Worm (Caenorhabditis elegans) whole organism, young adult: ENCODE measurements around the gene npl-4.1.
A peak's percentile ranks its signal among the peaks of the same experiment; 100 is the strongest.

Experiments
- B0019.2 ChIP-seq: fragments of 200-800 bp; sonication (Bioruptor generic); conservative IDR thresholded peaks from 2 replicates; pipeline ENCODE4 v1.3.6; 2022; ENCODE audit warnings: missing genetic modification reagents, missing genetic modification characterization, missing compliant biosample characterization
- B0261.1 ChIP-seq: sonication (generic microtip); optimal IDR thresholded peaks from 2 replicates; lab custom pipeline; 2016; ENCODE audit warnings: mild to moderate bottlenecking, missing genetic modification characterization, moderate library complexity, missing compliant biosample characterization
- C06A6.2 ChIP-seq: fragments of 200-800 bp; sonication (Bioruptor generic); conservative IDR thresholded peaks from 2 replicates; pipeline ENCODE4 v1.3.6; 2022; ENCODE audit warnings: missing genetic modification characterization, missing compliant biosample characterization
- C17E4.6 ChIP-seq: fragments of 200-800 bp; sonication (Bioruptor generic); IDR thresholded peaks from 2 replicates; pipeline ENCODE4 v1.3.6; 2022; ENCODE audit warnings: missing genetic modification reagents, missing genetic modification characterization, missing compliant biosample characterization
- D2030.7 ChIP-seq: fragments of 200-800 bp; sonication (Bioruptor generic); IDR thresholded peaks from 2 replicates; pipeline ENCODE4 v1.3.6; 2022; ENCODE audit warnings: missing genetic modification reagents, missing genetic modification characterization, missing compliant biosample characterization
- F23B12.7 ChIP-seq: sonication (generic microtip); optimal IDR thresholded peaks from 2 replicates; lab custom pipeline; 2017; ENCODE audit warnings: missing genetic modification characterization, mild to moderate bottlenecking, missing compliant biosample characterization, antibody characterized with exemption, moderate library complexity; ENCODE audit not compliant: insufficient read depth
- F33H1.4 ChIP-seq: fragments of 200-800 bp; sonication (Bioruptor generic); IDR thresholded peaks from 2 replicates; pipeline ENCODE4 v1.3.6; 2022; ENCODE audit warnings: missing genetic modification reagents, missing genetic modification characterization, missing compliant biosample characterization
- F37B4.10 ChIP-seq: fragments of 200-800 bp; sonication (Bioruptor generic); IDR thresholded peaks from 2 replicates; pipeline ENCODE4 v1.3.6; 2022; ENCODE audit warnings: missing genetic modification characterization, missing compliant biosample characterization
- F49E8.2 ChIP-seq: sonication (generic microtip); optimal IDR thresholded peaks from 3 replicates; lab custom pipeline; 2017; ENCODE audit warnings: missing genetic modification characterization, mild to moderate bottlenecking, missing compliant biosample characterization, antibody characterized with exemption, moderate library complexity; ENCODE audit not compliant: insufficient read depth
- K12H6.12 ChIP-seq: fragments of 200-800 bp; sonication (Bioruptor generic); optimal IDR thresholded peaks from 2 replicates; lab custom pipeline; 2018; ENCODE audit warnings: mild to moderate bottlenecking, missing genetic modification characterization, missing compliant biosample characterization
- T07F8.4 ChIP-seq: sonication (generic microtip); optimal IDR thresholded peaks from 2 replicates; lab custom pipeline; 2016; ENCODE audit warnings: mild to moderate bottlenecking, missing genetic modification characterization, moderate library complexity, missing compliant biosample characterization
- Y56A3A.18 ChIP-seq: fragments of 200-800 bp; sonication (Bioruptor generic); IDR thresholded peaks from 2 replicates; pipeline ENCODE4 v1.3.6; 2022; ENCODE audit warnings: missing genetic modification reagents, missing genetic modification characterization, missing compliant biosample characterization
- ama-1 ChIP-seq, 3 experiments: fragments of 150-350 bp in 1 of 3; sonication (generic microtip) in 2 of 3; optimal IDR thresholded peaks; 2 replicates each; lab custom pipeline; 2014 to 2018; ENCODE audit warnings: missing biosample characterization in 2 of 3, missing genetic modification characterization in 2 of 3, missing genetic modification reagents in 2 of 3
- aptf-2 ChIP-seq: fragments of 200-800 bp; sonication (Bioruptor generic); conservative IDR thresholded peaks from 2 replicates; pipeline ENCODE4 v1.3.6; 2022; ENCODE audit warnings: missing genetic modification reagents, missing genetic modification characterization, missing compliant biosample characterization
- aptf-3 ChIP-seq: fragments of 200-800 bp; sonication (Bioruptor generic); IDR thresholded peaks from 2 replicates; pipeline ENCODE4 v1.3.6; 2022; ENCODE audit warnings: missing genetic modification characterization, missing compliant biosample characterization
- ccch-3 ChIP-seq: fragments of 200-800 bp; sonication (Bioruptor generic); optimal IDR thresholded peaks from 2 replicates; lab custom pipeline; 2018; ENCODE audit warnings: mild to moderate bottlenecking, missing genetic modification characterization, missing compliant biosample characterization
- cebp-1 ChIP-seq, 2 experiments: fragments of 200-800 bp in 1 of 2; sonication (Bioruptor generic) in 1 of 2; sonication (generic microtip) in 1 of 2; IDR thresholded peaks in 1 of 2; optimal IDR thresholded peaks in 1 of 2; 2 replicates each; pipeline versions ENCODE4 v1.3.6 to Lab custom; 2017 to 2022; ENCODE audit warnings: missing compliant biosample characterization in 2 of 2, missing genetic modification characterization in 2 of 2, mild to moderate bottlenecking in 1 of 2, missing genetic modification reagents in 1 of 2, moderate library complexity in 1 of 2
- ceh-100 ChIP-seq: fragments of 200-800 bp; sonication (Bioruptor generic); IDR thresholded peaks from 2 replicates; pipeline ENCODE4 v1.3.6; 2022; ENCODE audit warnings: missing genetic modification reagents, missing genetic modification characterization, missing compliant biosample characterization
- ceh-27 ChIP-seq: fragments of 200-800 bp; sonication (Bioruptor generic); optimal IDR thresholded peaks from 2 replicates; lab custom pipeline; 2018; ENCODE audit warnings: mild to moderate bottlenecking, missing genetic modification characterization, moderate library complexity, missing compliant biosample characterization
- ceh-79 ChIP-seq: sonication (generic microtip); optimal IDR thresholded peaks from 2 replicates; lab custom pipeline; 2017; ENCODE audit warnings: mild to moderate bottlenecking, missing genetic modification characterization, missing compliant biosample characterization
- ceh-91 ChIP-seq: fragments of 200-800 bp; sonication (Bioruptor generic); IDR thresholded peaks from 2 replicates; pipeline ENCODE4 v1.3.6; 2022; ENCODE audit warnings: missing genetic modification reagents, missing genetic modification characterization, missing compliant biosample characterization
- dox-1 ChIP-seq: fragments of 200-800 bp; sonication (Bioruptor generic); IDR thresholded peaks from 2 replicates; pipeline ENCODE4 v1.3.6; 2022; ENCODE audit warnings: missing genetic modification reagents, missing genetic modification characterization, missing compliant biosample characterization
- dpff-1 ChIP-seq: sonication (generic microtip); optimal IDR thresholded peaks from 2 replicates; lab custom pipeline; 2017; ENCODE audit warnings: mild to moderate bottlenecking, missing genetic modification characterization, missing compliant biosample characterization
- dpl-1 ChIP-seq: fragments of 150-350 bp; optimal IDR thresholded peaks from 2 replicates; lab custom pipeline; 2014; ENCODE audit warnings: missing biosample characterization, missing genetic modification reagents, missing genetic modification characterization
- fkh-3 ChIP-seq: sonication (generic microtip); optimal IDR thresholded peaks from 2 replicates; lab custom pipeline; 2016; ENCODE audit warnings: mild to moderate bottlenecking, missing genetic modification characterization, missing compliant biosample characterization
- gei-17 ChIP-seq: fragments of 200-800 bp; sonication (Bioruptor generic); optimal IDR thresholded peaks from 2 replicates; lab custom pipeline; 2018; ENCODE audit warnings: mild to moderate bottlenecking, missing genetic modification characterization, missing compliant biosample characterization
- hlh-12 ChIP-seq: sonication (generic microtip); optimal IDR thresholded peaks from 2 replicates; lab custom pipeline; 2016; ENCODE audit warnings: missing genetic modification characterization, missing compliant biosample characterization
- hmg-20 ChIP-seq: fragments of 200-800 bp; sonication (Bioruptor generic); IDR thresholded peaks from 2 replicates; pipeline ENCODE4 v1.3.6; 2022; ENCODE audit warnings: missing genetic modification reagents, missing genetic modification characterization, missing compliant biosample characterization
- lin-54 ChIP-seq: fragments of 200-800 bp; sonication (Bioruptor generic); optimal IDR thresholded peaks from 2 replicates; lab custom pipeline; 2018; ENCODE audit warnings: mild to moderate bottlenecking, missing genetic modification characterization, missing compliant biosample characterization
- mcd-1 ChIP-seq: fragments of 200-800 bp; sonication (Bioruptor generic); IDR thresholded peaks from 2 replicates; pipeline ENCODE4 v1.3.6; 2022; ENCODE audit warnings: missing genetic modification reagents, missing genetic modification characterization, missing compliant biosample characterization
- nfyb-1 ChIP-seq: fragments of 200-800 bp; sonication (Bioruptor generic); IDR thresholded peaks from 2 replicates; pipeline ENCODE4 v1.3.6; 2022; ENCODE audit warnings: missing genetic modification reagents, missing genetic modification characterization, missing compliant biosample characterization
- nhr-179 ChIP-seq: sonication (generic microtip); optimal IDR thresholded peaks from 2 replicates; lab custom pipeline; 2016; ENCODE audit warnings: mild to moderate bottlenecking, missing genetic modification characterization, missing compliant biosample characterization
- nhr-27 ChIP-seq: fragments of 200-800 bp; sonication (Bioruptor generic); optimal IDR thresholded peaks from 2 replicates; lab custom pipeline; 2018; ENCODE audit warnings: mild to moderate bottlenecking, missing genetic modification characterization, moderate library complexity, missing compliant biosample characterization
- nhr-80 ChIP-seq: sonication (generic microtip); optimal IDR thresholded peaks from 2 replicates; lab custom pipeline; 2016; ENCODE audit warnings: missing genetic modification characterization, missing compliant biosample characterization
- sea-2 ChIP-seq: fragments of 200-800 bp; sonication (Bioruptor generic); IDR thresholded peaks from 2 replicates; pipeline ENCODE4 v1.3.6; 2022; ENCODE audit warnings: missing genetic modification characterization, missing compliant biosample characterization
- snpc-1.1 ChIP-seq: sonication (generic microtip); optimal IDR thresholded peaks from 2 replicates; lab custom pipeline; 2017; ENCODE audit warnings: missing genetic modification characterization, mild to moderate bottlenecking, missing compliant biosample characterization, antibody characterized with exemption, moderate library complexity, missing genotype, missing genetic modification reagents; ENCODE audit not compliant: insufficient read depth
- snpc-4 ChIP-seq, 5 experiments: fragments of 150-350 bp in 1 of 5; sonication (generic microtip) in 4 of 5; optimal IDR thresholded peaks; 2 replicates each; lab custom pipeline; 2014 to 2018; ENCODE audit warnings: missing genetic modification characterization in 5 of 5, missing biosample characterization in 3 of 5, antibody characterized with exemption in 2 of 5, mild to moderate bottlenecking in 2 of 5, missing compliant biosample characterization in 2 of 5, missing genotype in 2 of 5, moderate library complexity in 2 of 5, missing genetic modification reagents in 1 of 5
- tbp1 ChIP-seq: fragments of 200-800 bp; sonication (Bioruptor generic); optimal IDR thresholded peaks from 2 replicates; lab custom pipeline; 2018; ENCODE audit warnings: mild to moderate bottlenecking, missing genetic modification characterization, missing compliant biosample characterization
- unc-62 ChIP-seq: fragments of 150-350 bp; optimal IDR thresholded peaks from 2 replicates; lab custom pipeline; 2014; ENCODE audit warnings: missing biosample characterization, missing genetic modification reagents, missing genetic modification characterization
- xnd-1 ChIP-seq: sonication (generic microtip); optimal IDR thresholded peaks from 2 replicates; lab custom pipeline; 2016; ENCODE audit warnings: missing genotype, missing genetic modification reagents, missing genetic modification characterization, missing compliant biosample characterization
- ztf-25 ChIP-seq: fragments of 200-800 bp; sonication (Bioruptor generic); IDR thresholded peaks from 2 replicates; pipeline ENCODE4 v1.3.6; 2022; ENCODE audit warnings: missing genetic modification reagents, missing genetic modification characterization, missing compliant biosample characterization
- ztf-26 ChIP-seq: sonication (generic microtip); optimal IDR thresholded peaks from 2 replicates; lab custom pipeline; 2017; ENCODE audit warnings: missing genetic modification characterization, missing compliant biosample characterization
- ztf-28 ChIP-seq: fragments of 200-800 bp; sonication (Bioruptor generic); IDR thresholded peaks from 2 replicates; pipeline ENCODE4 v1.3.6; 2022; ENCODE audit warnings: missing genetic modification reagents, missing genetic modification characterization, missing compliant biosample characterization

Gene npl-4.1

DNA sequence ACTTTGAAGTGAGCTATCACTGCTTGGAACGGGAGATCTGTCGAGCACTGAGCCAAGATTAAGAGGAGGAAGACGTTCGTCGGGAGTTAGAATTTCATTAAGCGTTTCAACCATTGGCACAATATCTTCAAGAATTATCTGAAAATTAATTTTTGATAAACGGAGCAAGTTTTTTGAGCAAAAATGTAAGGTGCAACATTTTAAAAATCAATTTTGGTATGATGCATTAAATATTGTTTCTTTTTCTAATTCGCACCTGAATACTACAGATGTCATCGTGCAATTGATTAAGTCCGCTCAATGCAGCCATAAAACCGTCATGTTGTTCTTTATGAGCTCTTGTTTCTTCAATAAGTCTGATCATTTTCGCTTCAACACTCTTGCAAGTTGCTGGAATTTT, 17.1 kb downstream of the npl-4.1 start, which contains the start of gene ddl-1 (continued):
- no peak for TF ChIP-seq ceh-27 (GFP tag; lab: Kevin White, UChicago)
- no peak for TF ChIP-seq mcd-1 (GFP tag; lab: Robert Waterston, UW)

- TF ChIP-seq xnd-1 (tag; lab: Kevin White, UChicago): peak; percentile 1
- no peak for TF ChIP-seq snpc-1.1 (tag; lab: Kevin White, UChicago)
- peak; percentile 48 for TF ChIP-seq tbp1
- peak; percentile 52; the same call in 1 of the 2 replicates for TF ChIP-seq aptf-2
- no peak for TF ChIP-seq ztf-26 (tag; lab: Kevin White, UChicago)
- no peak for TF ChIP-seq hlh-12 (tag; lab: Kevin White, UChicago)
- peak; percentile 22; the same call in 1 of the 2 replicates for TF ChIP-seq ceh-100
- peak; percentile 58; the same call in 1 of the 2 replicates for TF ChIP-seq ceh-91 (GFP tag; lab: Robert Waterston, UW)
- no peak for TF ChIP-seq C06A6.2 (GFP tag; lab: Robert Waterston, UW)
- TF ChIP-seq ccch-3 (GFP tag; lab: Kevin White, UChicago): no peak
- no peak for TF ChIP-seq aptf-3 (GFP tag; lab: Robert Waterston, UW)
- TF ChIP-seq lin-54 (GFP tag; lab: Kevin White, UChicago): peak; percentile 74
- peak; percentile 91 for TF ChIP-seq dox-1 (GFP tag; lab: Robert Waterston, UW)
- peak; percentile 82 for TF ChIP-seq D2030.7
- TF ChIP-seq K12H6.12 (tag; lab: Kevin White, UChicago): peak; percentile 31
- peak; percentile 85 for TF ChIP-seq mcd-1 (GFP tag; lab: Robert Waterston, UW)
- TF ChIP-seq F33H1.4 (GFP tag; lab: Robert Waterston, UW): peak; percentile 57
- no peak for TF ChIP-seq ceh-79 (tag; lab: Kevin White, UChicago)
- no peak for TF ChIP-seq F37B4.10
- TF ChIP-seq ztf-25 (GFP tag; lab: Robert Waterston, UW): 0 out of 2 replicates have a peak, but pooled peaks have one; percentile 60
- no peak for TF ChIP-seq C17E4.6
- no peak for TF ChIP-seq nhr-27 (tag; lab: Kevin White, UChicago)
- no peak for TF ChIP-seq sea-2 (GFP tag; lab: Robert Waterston, UW)
- TF ChIP-seq nhr-179 (tag; lab: Kevin White, UChicago): no peak
- no peak for TF ChIP-seq T07F8.4 (tag; lab: Kevin White, UChicago)
- TF ChIP-seq F49E8.2 (tag; lab: Kevin White, UChicago): peak; percentile 80
- TF ChIP-seq dpff-1 (tag; lab: Kevin White, UChicago): no peak
- TF ChIP-seq nhr-80 (tag; lab: Kevin White, UChicago): peak; percentile 4
- TF ChIP-seq B0261.1 (tag; lab: Kevin White, UChicago): no peak
- TF ChIP-seq dpl-1: peak; percentile 42
- no peak for TF ChIP-seq fkh-3 (tag; lab: Kevin White, UChicago)
- peak; percentile 41; the same call in 1 of the 2 replicates for TF ChIP-seq cebp-1 (GFP tag; IDR thresholded peaks at IDR 0.05; lab: Robert Waterston, UW)
- TF ChIP-seq cebp-1 (tag; optimal IDR thresholded peaks at IDR 0.05; lab: Kevin White, UChicago): peak; percentile 50
- no peak for TF ChIP-seq Y56A3A.18 (GFP tag; lab: Robert Waterston, UW)
- no peak for TF ChIP-seq ama-1 (optimal IDR thresholded peaks at IDR 0.05; lab: Kevin White, UChicago)
- TF ChIP-seq ama-1 (GFP tag; optimal IDR thresholded peaks at IDR 0.05; lab: Kevin White, UChicago): no peak
- no peak for TF ChIP-seq gei-17
- TF ChIP-seq unc-62 (GFP tag; lab: Kevin White, UChicago): no peak
- TF ChIP-seq F23B12.7 (tag; lab: Kevin White, UChicago): peak; percentile 83
- TF ChIP-seq B0019.2: peak; percentile 73
- no peak for TF ChIP-seq snpc-4 (GFP tag; optimal IDR thresholded peaks at IDR 0.05; lab: Kevin White, UChicago)
- peak; percentile 13 to 46 (median 32) for TF ChIP-seq snpc-4 (tag; optimal IDR thresholded peaks at IDR 0.05; lab: Kevin White, UChicago)
- TF ChIP-seq nfyb-1 (GFP tag; lab: Robert Waterston, UW): peak; percentile 38; the same call in 1 of the 2 replicates
- peak; percentile 80; the same call in 1 of the 2 replicates for TF ChIP-seq ztf-28
- no peak for TF ChIP-seq hmg-20 (GFP tag; lab: Robert Waterston, UW)
These were observed 18.3 kb downstream of the npl-4.1 start, which contains the start of the genes sam-4, F59E12.17 and zyg-1 for ce11 chrII:5649236-5650004. sam-4 (minus strand) TSS chrII:5649286. F59E12.17 (minus strand) TSS chrII:5649470. zyg-1 (plus strand) TSS chrII:5649748.
